3 fruit fly cellular contexts compared by ENCODE assay signal in genomic region chr3L:18238568-18238967, dm6.
TF ChIP-seq lines count a peak whose summit lies in the region.

No protein-coding gene starts in this region.

TF ChIP-seq in whole organism, embryonic, 481 proteins besides CTCF, POLR2A, EP300 and RAD21 (continued from another document and continues in another):
- no peak for TF ChIP-seq CG6765 (GFP tag; optimal IDR thresholded peaks at IDR 0.05; lab: Kevin White, UChicago)
- TF ChIP-seq Deaf1 (tag; optimal IDR thresholded peaks at IDR 0.05; lab: Kevin White, UChicago): peak; percentile 34
- peak; percentile 26 for TF ChIP-seq dm (GFP tag; optimal IDR thresholded peaks at IDR 0.05; lab: Kevin White, UChicago)
- TF ChIP-seq Ptx1 (GFP tag; IDR thresholded peaks at IDR 0.05; lab: Robert Waterston, UW): peak; percentile 70
- 0 out of 2 replicates have a peak, but pooled peaks have one; percentile 11 for TF ChIP-seq klu (GFP tag; IDR thresholded peaks at IDR 0.05; lab: Robert Waterston, UW)
- peak; percentile 61 for TF ChIP-seq Usf (GFP tag; optimal IDR thresholded peaks at IDR 0.05; lab: Kevin White, UChicago)
- TF ChIP-seq lilli (GFP tag; optimal IDR thresholded peaks at IDR 0.05; lab: Kevin White, UChicago): peak; percentile 41
- peak; percentile 12 for TF ChIP-seq Vsx1 (GFP tag; optimal IDR thresholded peaks at IDR 0.05; lab: Kevin White, UChicago)
- peak; percentile 46; the same call in 1 of the 3 replicates for TF ChIP-seq CG34422 (GFP tag; IDR thresholded peaks at IDR 0.05; lab: Robert Waterston, UW)
- no peak for TF ChIP-seq cwo (GFP tag; optimal IDR thresholded peaks at IDR 0.05; lab: Kevin White, UChicago)
- TF ChIP-seq CG1602 (GFP tag; optimal IDR thresholded peaks at IDR 0.05; lab: Kevin White, UChicago): peak; percentile 78
- peak; percentile 21 for TF ChIP-seq CG8281 (tag; optimal IDR thresholded peaks at IDR 0.05; lab: Kevin White, UChicago)
- peak; percentile 44 for TF ChIP-seq Mad (GFP tag; optimal IDR thresholded peaks at IDR 0.05; lab: Kevin White, UChicago)
- no peak for TF ChIP-seq CG17612 (GFP tag; IDR thresholded peaks at IDR 0.05; lab: Robert Waterston, UW)
- 0 out of 2 replicates have a peak, but pooled peaks have one; percentile 32 for TF ChIP-seq ap (GFP tag; IDR thresholded peaks at IDR 0.05; lab: Robert Waterston, UW)
- TF ChIP-seq CG42726 (GFP tag; IDR thresholded peaks at IDR 0.05; lab: Robert Waterston, UW; ENCODE audit: partially characterized antibody): no peak
- no peak for TF ChIP-seq HmgZ (tag; optimal IDR thresholded peaks at IDR 0.05; lab: Kevin White, UChicago)
- TF ChIP-seq zfh1 (GFP tag; IDR thresholded peaks at IDR 0.05; lab: Robert Waterston, UW): peak; percentile 68; the same call in 2 of the 3 replicates
- TF ChIP-seq Drgx (GFP tag; IDR thresholded peaks at IDR 0.05; lab: Robert Waterston, UW): peak; percentile 69
- peak; percentile 31 for TF ChIP-seq eyg (GFP tag; optimal IDR thresholded peaks at IDR 0.05; lab: Kevin White, UChicago)
- no peak for TF ChIP-seq CG7987 (GFP tag; optimal IDR thresholded peaks at IDR 0.05; lab: Kevin White, UChicago)
- no peak for TF ChIP-seq seq (GFP tag; IDR thresholded peaks at IDR 0.05; lab: Robert Waterston, UW)
- TF ChIP-seq Optix (GFP tag; IDR thresholded peaks at IDR 0.05; lab: Robert Waterston, UW): peak; percentile 26; the same call in 1 of the 3 replicates
- TF ChIP-seq CG8359 (GFP tag; optimal IDR thresholded peaks at IDR 0.05; lab: Kevin White, UChicago; ENCODE audit: borderline replicate concordance): peak; percentile 76
- peak; percentile 75 for TF ChIP-seq Hsf (GFP tag; optimal IDR thresholded peaks at IDR 0.05; lab: Kevin White, UChicago)
- TF ChIP-seq Hr3 (GFP tag; optimal IDR thresholded peaks at IDR 0.05; lab: Kevin White, UChicago): peak; percentile 69
- TF ChIP-seq Dp (GFP tag; optimal IDR thresholded peaks at IDR 0.05; lab: Kevin White, UChicago): no peak
- TF ChIP-seq ranshi (GFP tag; IDR thresholded peaks at IDR 0.05; lab: Robert Waterston, UW): peak; percentile 17; the same call in 1 of the 2 replicates
- TF ChIP-seq gsb-n (tag; optimal IDR thresholded peaks at IDR 0.05; lab: Kevin White, UChicago): peak; percentile 81
- TF ChIP-seq Fer3 (tag; optimal IDR thresholded peaks at IDR 0.05; lab: Kevin White, UChicago): peak; percentile 34
- no peak for TF ChIP-seq hth (optimal IDR thresholded peaks at IDR 0.05; lab: Kevin White, UChicago)
- no peak for TF ChIP-seq CG11696 (GFP tag; IDR thresholded peaks at IDR 0.05; lab: Robert Waterston, UW)
- TF ChIP-seq chinmo (GFP tag; IDR thresholded peaks at IDR 0.05; lab: Robert Waterston, UW; ENCODE audit: partially characterized antibody): no peak
- peak; percentile 76 for TF ChIP-seq Xbp1 (GFP tag; optimal IDR thresholded peaks at IDR 0.05; lab: Kevin White, UChicago)
- TF ChIP-seq CG14014 (GFP tag; IDR thresholded peaks at IDR 0.05; lab: Robert Waterston, UW): 0 out of 2 replicates have a peak, but pooled peaks have one; percentile 13
- peak; percentile 63 for TF ChIP-seq CG10431 (GFP tag; optimal IDR thresholded peaks at IDR 0.05; lab: Kevin White, UChicago)
- no peak for TF ChIP-seq Lim3 (GFP tag; IDR thresholded peaks at IDR 0.05; lab: Robert Waterston, UW)
- TF ChIP-seq CG17385 (GFP tag; optimal IDR thresholded peaks at IDR 0.05; lab: Kevin White, UChicago): peak; percentile 68
- no peak for TF ChIP-seq CG3995 (GFP tag; optimal IDR thresholded peaks at IDR 0.05; lab: Kevin White, UChicago)
- TF ChIP-seq CG11504 (tag; optimal IDR thresholded peaks at IDR 0.05; lab: Kevin White, UChicago): peak; percentile 82
- TF ChIP-seq nau (GFP tag; optimal IDR thresholded peaks at IDR 0.05; lab: Kevin White, UChicago): peak; percentile 40
- peak; percentile 77 for TF ChIP-seq CG2875 (GFP tag; optimal IDR thresholded peaks at IDR 0.05; lab: Kevin White, UChicago)

TF ChIP-seq in whole organism, prepupa, 60 proteins besides CTCF, POLR2A, EP300 and RAD21 (continued from another document):
- TF ChIP-seq CG10631 (GFP tag; optimal IDR thresholded peaks at IDR 0.05; lab: Kevin White, UChicago): peak; percentile 90
- TF ChIP-seq CG8632 (GFP tag; optimal IDR thresholded peaks at IDR 0.05; lab: Kevin White, UChicago): peak; percentile 65
- peak; percentile 86 for TF ChIP-seq CG3919 (GFP tag; optimal IDR thresholded peaks at IDR 0.05; lab: Kevin White, UChicago)
- TF ChIP-seq Gug (GFP tag; IDR thresholded peaks at IDR 0.05; lab: Robert Waterston, UW): peak; percentile 66
- TF ChIP-seq Hr38 (GFP tag; optimal IDR thresholded peaks at IDR 0.05; lab: Kevin White, UChicago): no peak
- TF ChIP-seq net (GFP tag; optimal IDR thresholded peaks at IDR 0.05; lab: Kevin White, UChicago): peak; percentile 71
- TF ChIP-seq Eip78C (GFP tag; lab: Kevin White, UChicago): peak; percentile 96
- no peak for TF ChIP-seq fkh (GFP tag; optimal IDR thresholded peaks at IDR 0.05; lab: Kevin White, UChicago)
- peak; percentile 14 for TF ChIP-seq CG11902 (GFP tag; optimal IDR thresholded peaks at IDR 0.05; lab: Kevin White, UChicago)
- TF ChIP-seq Hr4 (GFP tag; optimal IDR thresholded peaks at IDR 0.05; lab: Kevin White, UChicago): peak; percentile 84
- TF ChIP-seq CG3032 (tag; optimal IDR thresholded peaks at IDR 0.05; lab: Kevin White, UChicago): peak; percentile 91
- peak; percentile 67 to 72 for TF ChIP-seq ss (GFP tag; optimal IDR thresholded peaks at IDR 0.05; lab: Kevin White, UChicago)
- TF ChIP-seq Eip93F (GFP tag; optimal IDR thresholded peaks at IDR 0.05; lab: Kevin White, UChicago): no peak
- TF ChIP-seq Met (GFP tag; optimal IDR thresholded peaks at IDR 0.05; lab: Kevin White, UChicago): peak; percentile 63
- no peak for TF ChIP-seq fd85E (GFP tag; optimal IDR thresholded peaks at IDR 0.05; lab: Kevin White, UChicago)
- TF ChIP-seq CG11762 (GFP tag; optimal IDR thresholded peaks at IDR 0.05; lab: Kevin White, UChicago; ENCODE audit: insufficient read depth): peak; percentile 72
- TF ChIP-seq achi (GFP tag; optimal IDR thresholded peaks at IDR 0.05; lab: Kevin White, UChicago): peak; percentile 89
- peak; percentile 85 for TF ChIP-seq CG6808 (GFP tag; optimal IDR thresholded peaks at IDR 0.05; lab: Kevin White, UChicago)
- TF ChIP-seq spab (GFP tag; optimal IDR thresholded peaks at IDR 0.05; lab: Kevin White, UChicago): peak; percentile 85
- peak; percentile 69; the same call in 2 of the 3 replicates for TF ChIP-seq eg (GFP tag; IDR thresholded peaks at IDR 0.05; lab: Robert Waterston, UW)
- TF ChIP-seq Blimp-1 (GFP tag; optimal IDR thresholded peaks at IDR 0.05; lab: Kevin White, UChicago): no peak
- peak; percentile 84 for TF ChIP-seq CG6163 (GFP tag; IDR thresholded peaks at IDR 0.05; lab: Robert Waterston, UW)
- peak; percentile 9 for TF ChIP-seq vri (GFP tag; optimal IDR thresholded peaks at IDR 0.05; lab: Kevin White, UChicago)
- peak; percentile 85 for TF ChIP-seq CG15336 (GFP tag; IDR thresholded peaks at IDR 0.05; lab: Robert Waterston, UW)
- TF ChIP-seq CG10669 (GFP tag; optimal IDR thresholded peaks at IDR 0.05; lab: Kevin White, UChicago): peak; percentile 82
- TF ChIP-seq CG6854 (GFP tag; optimal IDR thresholded peaks at IDR 0.05; lab: Kevin White, UChicago): no peak
- peak; percentile 79 for TF ChIP-seq CG4318 (GFP tag; optimal IDR thresholded peaks at IDR 0.05; lab: Kevin White, UChicago)
- TF ChIP-seq Lpt (GFP tag; optimal IDR thresholded peaks at IDR 0.05; lab: Kevin White, UChicago): peak; percentile 79
- peak; percentile 57 for TF ChIP-seq CG6792 (GFP tag; optimal IDR thresholded peaks at IDR 0.05; lab: Kevin White, UChicago)
- peak; percentile 86 for TF ChIP-seq acj6 (GFP tag; optimal IDR thresholded peaks at IDR 0.05; lab: Kevin White, UChicago)
- TF ChIP-seq Sox102F (GFP tag; optimal IDR thresholded peaks at IDR 0.05; lab: Kevin White, UChicago): peak; percentile 37
- TF ChIP-seq CG9139 (GFP tag; optimal IDR thresholded peaks at IDR 0.05; lab: Kevin White, UChicago): peak; percentile 50
- peak; percentile 37 for TF ChIP-seq CG8319 (GFP tag; optimal IDR thresholded peaks at IDR 0.05; lab: Kevin White, UChicago)
- peak; percentile 56 for TF ChIP-seq dsx (GFP tag; optimal IDR thresholded peaks at IDR 0.05; lab: Kevin White, UChicago; ENCODE audit: poor library complexity, severe bottlenecking)
- TF ChIP-seq CG16779 (tag; optimal IDR thresholded peaks at IDR 0.05; lab: Kevin White, UChicago): peak; percentile 59
- TF ChIP-seq CG34406 (GFP tag; optimal IDR thresholded peaks at IDR 0.05; lab: Kevin White, UChicago): peak; percentile 59
- peak; percentile 67 for TF ChIP-seq svp (GFP tag; lab: Kevin White, UChicago)

TF ChIP-seq in whole organism, wandering third instar larva, 38 proteins besides CTCF, POLR2A, EP300 and RAD21 (continued from another document):
- no peak for TF ChIP-seq pan (optimal IDR thresholded peaks at IDR 0.05; lab: Kevin White, UChicago)
- no peak for TF ChIP-seq Hnf4 (GFP tag; optimal IDR thresholded peaks at IDR 0.05; lab: Kevin White, UChicago)
- no peak for TF ChIP-seq dl (GFP tag; optimal IDR thresholded peaks at IDR 0.05; lab: Kevin White, UChicago; ENCODE audit: insufficient read depth in 1 of 2, partially characterized antibody in 2 of 2)
- no peak for TF ChIP-seq Dif (GFP tag; optimal IDR thresholded peaks at IDR 0.05; lab: Kevin White, UChicago; ENCODE audit: partially characterized antibody)
- no peak for TF ChIP-seq CrebA (GFP tag; optimal IDR thresholded peaks at IDR 0.05; lab: Kevin White, UChicago; ENCODE audit: borderline replicate concordance)
- peak; percentile 35 for TF ChIP-seq rgr (GFP tag; optimal IDR thresholded peaks at IDR 0.05; lab: Kevin White, UChicago)
- peak; percentile 12 for TF ChIP-seq OdsH (GFP tag; optimal IDR thresholded peaks at IDR 0.05; lab: Kevin White, UChicago)
